Worm (Caenorhabditis elegans): Measurements from ENCODE around the gene rab-37.
A peak's percentile ranks its signal among the peaks of the same experiment; 100 is the strongest.

Gene rab-37

DNA sequence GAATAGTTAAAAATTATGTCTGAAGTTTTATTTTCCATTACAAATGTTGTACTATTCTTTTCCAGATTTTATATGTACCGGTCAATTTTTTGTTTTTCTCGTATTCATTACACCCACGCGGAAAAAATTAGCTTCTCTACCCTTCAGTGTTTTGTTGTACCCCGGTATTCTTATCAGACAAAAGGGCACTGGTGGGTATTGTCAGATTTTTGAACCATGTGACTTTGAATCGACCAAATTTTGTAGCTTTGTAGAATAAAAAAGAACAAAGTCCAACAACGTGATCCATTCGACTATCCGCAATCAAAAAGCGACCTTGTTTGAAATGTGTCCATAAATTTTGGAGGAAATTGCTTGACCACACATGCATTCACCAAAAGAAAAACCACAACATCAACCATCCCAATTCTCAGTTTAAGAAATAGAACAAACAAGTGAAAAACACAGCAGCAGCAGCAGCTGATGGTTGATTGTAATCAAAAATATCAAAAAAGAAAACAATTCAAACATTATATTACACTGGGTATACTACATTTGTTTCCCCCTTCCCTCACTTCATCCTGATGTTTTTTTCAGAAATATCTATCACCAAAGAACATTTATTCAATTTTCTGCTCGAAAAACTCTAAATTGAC, 9.0 kb upstream of the rab-37 start (continued):
- TF ChIP-seq daf-16 (GFP tag; optimal IDR thresholded peaks at IDR 0.05) = peak in 1 of 2 experiments; percentile 85
- TF ChIP-seq daf-16 (tag; optimal IDR thresholded peaks at IDR 0.05) = peak; percentile 71
- TF ChIP-seq rbr-2 (tag; optimal IDR thresholded peaks at IDR 0.05) = no peak
- TF ChIP-seq dmd-8 (GFP tag; IDR thresholded peaks at IDR 0.05) = no peak
- TF ChIP-seq nhr-48 (tag; optimal IDR thresholded peaks at IDR 0.05) = peak; percentile 43
- TF ChIP-seq nhr-237 (tag; optimal IDR thresholded peaks at IDR 0.05) = no peak
- peak; percentile 48 for TF ChIP-seq nhr-77 (tag; optimal IDR thresholded peaks at IDR 0.05)
- TF ChIP-seq lsy-2 (tag; optimal IDR thresholded peaks at IDR 0.05) = no peak
- no peak for TF ChIP-seq T26A8.4 (GFP tag; IDR thresholded peaks at IDR 0.05)
- TF ChIP-seq lin-1 (GFP tag; IDR thresholded peaks at IDR 0.05) = no peak
- no peak for TF ChIP-seq aha-1 (tag)
- no peak for TF ChIP-seq zfp-2 (tag; optimal IDR thresholded peaks at IDR 0.05)
- TF ChIP-seq mdl-1 (tag; optimal IDR thresholded peaks at IDR 0.05) = peak in 1 of 2 experiments; percentile 64
- peak; percentile 13 for TF ChIP-seq mep-1 (tag; optimal IDR thresholded peaks at IDR 0.05)
- no peak for TF ChIP-seq Y5F2A.4 (GFP tag; optimal IDR thresholded peaks at IDR 0.05)
- TF ChIP-seq skn-1 (tag; optimal IDR thresholded peaks at IDR 0.05) = no peak
- peak in 1 of 2 experiments; percentile 78 for TF ChIP-seq unc-62 (GFP tag; optimal IDR thresholded peaks at IDR 0.05 in 1 of 2)
- no peak for TF ChIP-seq unc-62 (tag; optimal IDR thresholded peaks at IDR 0.05)
- TF ChIP-seq spr-1 (tag; optimal IDR thresholded peaks at IDR 0.05) = no peak
- TF ChIP-seq hlh-11 (tag; optimal IDR thresholded peaks at IDR 0.05) = peak; percentile 25
- no peak for TF ChIP-seq ceh-28 (tag; optimal IDR thresholded peaks at IDR 0.05)
- TF ChIP-seq unc-130 (GFP tag; optimal IDR thresholded peaks at IDR 0.05) = no peak
- no peak for TF ChIP-seq ceh-44 (GFP tag; IDR thresholded peaks at IDR 0.05)
- no peak for TF ChIP-seq lir-3 (tag; optimal IDR thresholded peaks at IDR 0.05)
- TF ChIP-seq tag-97 (GFP tag; IDR thresholded peaks at IDR 0.05) = no peak
- peak; percentile 71 for TF ChIP-seq nhr-28 (tag; optimal IDR thresholded peaks at IDR 0.05)
- TF ChIP-seq php-3 (GFP tag; IDR thresholded peaks at IDR 0.05) = no peak
- no peak for TF ChIP-seq F49E8.2 (tag; optimal IDR thresholded peaks at IDR 0.05; ENCODE audit: borderline replicate concordance)
- TF ChIP-seq hmg-1.1 (GFP tag; IDR thresholded peaks at IDR 0.05) = no peak
- TF ChIP-seq F26F4.8 (GFP tag; conservative IDR thresholded peaks at IDR 0.05) = no peak

DNA sequence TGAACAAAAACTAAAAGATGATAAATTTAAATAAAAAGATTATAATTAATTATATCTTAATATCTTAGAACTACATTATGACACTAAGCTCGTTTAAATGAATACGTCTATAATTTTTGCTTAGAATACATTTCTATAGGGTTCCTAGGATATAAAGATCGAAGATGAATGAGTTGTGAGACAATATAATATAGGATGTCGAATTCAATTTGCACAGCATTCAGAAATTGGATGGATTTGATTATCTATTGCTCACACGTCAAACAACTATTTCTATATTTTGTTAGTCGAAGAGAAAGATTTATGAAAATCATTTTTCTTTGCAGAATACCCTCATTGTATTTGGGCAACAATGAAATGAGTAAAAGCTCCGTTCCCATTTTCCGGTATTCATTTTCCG, 3.3 kb upstream of the rab-37 start:
- peak; percentile 79 for TF ChIP-seq ces-1 (GFP tag; optimal IDR thresholded peaks at IDR 0.05)
- no peak for TF ChIP-seq tra-1 (GFP tag; IDR thresholded peaks at IDR 0.05)
- peak; percentile 18 for TF ChIP-seq fkh-10 (GFP tag; optimal IDR thresholded peaks at IDR 0.05)

DNA sequence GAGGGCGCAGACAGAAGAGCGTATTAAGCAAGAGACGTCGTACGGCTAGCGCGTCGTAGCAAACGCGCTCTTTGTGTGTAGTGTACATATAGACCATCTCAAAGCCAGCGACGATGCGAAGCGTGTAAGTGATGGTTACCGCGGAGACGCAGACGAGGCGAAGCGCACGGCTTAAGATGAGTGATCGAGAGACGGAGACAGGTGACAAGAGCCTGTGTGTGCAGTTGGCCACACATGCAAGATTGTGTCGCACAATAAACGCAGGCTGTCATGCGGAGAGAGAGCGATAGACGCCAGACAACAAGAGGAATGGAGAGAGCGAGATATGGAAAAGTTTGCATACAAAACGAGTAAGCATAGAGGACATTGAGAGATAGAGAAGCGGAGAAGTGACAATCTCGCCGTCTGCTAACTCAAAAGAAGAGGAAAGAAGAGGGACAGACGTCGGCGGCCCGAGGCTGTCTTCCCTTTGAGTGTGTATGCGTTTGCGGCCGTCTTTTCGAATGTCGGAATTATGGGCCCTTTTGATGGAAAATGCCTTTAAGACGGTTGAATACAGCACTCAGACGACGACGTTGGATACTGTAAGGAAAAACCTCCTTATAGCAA, 12.8 kb downstream of the rab-37 start:
- TF ChIP-seq saeg-2 (GFP tag; IDR thresholded peaks at IDR 0.05) = peak; percentile 63
- TF ChIP-seq nhr-25 (tag; optimal IDR thresholded peaks at IDR 0.05; ENCODE audit: borderline replicate concordance, insufficient read depth) = peak; percentile 81
- TF ChIP-seq ceh-62 (tag; optimal IDR thresholded peaks at IDR 0.05) = no peak
- 0 out of 2 replicates have a peak, but pooled peaks have one; percentile 15 for TF ChIP-seq madf-9 (GFP tag; conservative IDR thresholded peaks at IDR 0.05)
- TF ChIP-seq attf-4 (tag; optimal IDR thresholded peaks at IDR 0.05) = no peak
- peak; percentile 85 for TF ChIP-seq spr-1 (tag; optimal IDR thresholded peaks at IDR 0.05)
- TF ChIP-seq lir-3 (tag; optimal IDR thresholded peaks at IDR 0.05) = peak; percentile 44
- no peak for TF ChIP-seq ztf-11 (tag; optimal IDR thresholded peaks at IDR 0.05)
- TF ChIP-seq ZK546.5 (tag; optimal IDR thresholded peaks at IDR 0.05) = no peak
- TF ChIP-seq lin-13 (GFP tag; optimal IDR thresholded peaks at IDR 0.05) = no peak
- TF ChIP-seq rbr-2 (tag; optimal IDR thresholded peaks at IDR 0.05) = peak; percentile 84
- TF ChIP-seq Y105C5A.15 (GFP tag; IDR thresholded peaks at IDR 0.05) = no peak
- no peak for TF ChIP-seq F26F4.8 (GFP tag; conservative IDR thresholded peaks at IDR 0.05)
- no peak for TF ChIP-seq D1046.2 (GFP tag; IDR thresholded peaks at IDR 0.05)
- no peak for TF ChIP-seq cey-2 (tag; optimal IDR thresholded peaks at IDR 0.05; ENCODE audit: borderline replicate concordance, insufficient read depth)
- no peak for TF ChIP-seq ZK337.2 (GFP tag; IDR thresholded peaks at IDR 0.05)
- peak; percentile 83 for TF ChIP-seq php-3 (GFP tag; IDR thresholded peaks at IDR 0.05)
- TF ChIP-seq set-16 (GFP tag; IDR thresholded peaks at IDR 0.05) = peak; percentile 75
- peak; percentile 46 for TF ChIP-seq mes-2 (tag; optimal IDR thresholded peaks at IDR 0.05; ENCODE audit: poor library complexity, severe bottlenecking)
- 0 out of 2 replicates have a peak, but pooled peaks have one; percentile 15 for TF ChIP-seq daf-19 (GFP tag; conservative IDR thresholded peaks at IDR 0.05)
- no peak for TF ChIP-seq lin-15B (tag; optimal IDR thresholded peaks at IDR 0.05)
